Worm (Caenorhabditis elegans) whole organism, mixed stage, embryonic: Measurements from ENCODE around the gene C45B11.9.

Experiments used
- bed-3 ChIP-seq: fragments of 200-800 bp; sonication (Bioruptor generic); optimal IDR thresholded peaks from 3 replicates; lab custom pipeline; 2018; ENCODE audit warnings: mild to moderate bottlenecking, missing genetic modification characterization, moderate library complexity, missing compliant biosample characterization
- blmp-1 ChIP-seq: fragments of 150-350 bp; optimal IDR thresholded peaks from 2 replicates; lab custom pipeline; 2014; ENCODE audit warnings: missing biosample characterization, missing genetic modification characterization
- ceh-39 ChIP-seq: fragments of 150-350 bp; optimal IDR thresholded peaks from 2 replicates; lab custom pipeline; 2014; ENCODE audit warnings: missing biosample characterization, missing genetic modification characterization
- ceh-43 ChIP-seq: fragments of 200-800 bp; sonication (Bioruptor generic); optimal IDR thresholded peaks from 2 replicates; lab custom pipeline; 2018; ENCODE audit warnings: mild to moderate bottlenecking, missing genetic modification characterization, moderate library complexity, missing compliant biosample characterization
- ces-1 ChIP-seq: fragments of 150-350 bp; optimal IDR thresholded peaks from 2 replicates; lab custom pipeline; 2014; ENCODE audit warnings: missing biosample characterization, missing genetic modification reagents, missing genetic modification characterization
- cnd-1 ChIP-seq: fragments of 200-800 bp; sonication (Bioruptor generic); optimal IDR thresholded peaks from 2 replicates; lab custom pipeline; 2018; ENCODE audit warnings: mild to moderate bottlenecking, missing genetic modification characterization, missing compliant biosample characterization
- drap-1 ChIP-seq: fragments of 200-800 bp; sonication (Bioruptor generic); optimal IDR thresholded peaks from 3 replicates; lab custom pipeline; 2018; ENCODE audit warnings: mild to moderate bottlenecking, missing genetic modification characterization, missing compliant biosample characterization
- elt-1 ChIP-seq: sonication (generic microtip); optimal IDR thresholded peaks from 2 replicates; lab custom pipeline; 2017; ENCODE audit warnings: missing genetic modification characterization, mild to moderate bottlenecking, missing compliant biosample characterization, antibody characterized with exemption, moderate library complexity, borderline replicate concordance; ENCODE audit not compliant: insufficient read depth
- elt-3 ChIP-seq: fragments of 150-350 bp; optimal IDR thresholded peaks from 2 replicates; lab custom pipeline; 2014; ENCODE audit warnings: missing biosample characterization, missing genetic modification characterization
- flh-1 ChIP-seq: fragments of 200-800 bp; sonication (Bioruptor generic); optimal IDR thresholded peaks from 2 replicates; lab custom pipeline; 2018; ENCODE audit warnings: mild to moderate bottlenecking, missing genetic modification characterization, moderate library complexity, missing compliant biosample characterization
- ham-2 ChIP-seq: fragments of 200-800 bp; sonication (Bioruptor generic); optimal IDR thresholded peaks from 2 replicates; lab custom pipeline; 2018; ENCODE audit warnings: mild to moderate bottlenecking, missing genetic modification characterization, missing compliant biosample characterization
- hlh-1 ChIP-seq: fragments of 150-350 bp; optimal IDR thresholded peaks from 2 replicates; lab custom pipeline; 2014; ENCODE audit warnings: missing biosample characterization, missing genetic modification reagents, missing genetic modification characterization
- lin-13 ChIP-seq: fragments of 150-350 bp; optimal IDR thresholded peaks from 2 replicates; lab custom pipeline; 2014; ENCODE audit warnings: missing biosample characterization, missing genetic modification characterization
- lsy-2 ChIP-seq: fragments of 150-350 bp; optimal IDR thresholded peaks from 2 replicates; lab custom pipeline; 2014; ENCODE audit warnings: missing biosample characterization, missing genetic modification characterization
- mab-5 ChIP-seq: fragments of 150-350 bp; optimal IDR thresholded peaks from 2 replicates; lab custom pipeline; 2014; ENCODE audit warnings: missing biosample characterization, missing genetic modification characterization
- mep-1 ChIP-seq: fragments of 150-350 bp; optimal IDR thresholded peaks from 2 replicates; lab custom pipeline; 2017; ENCODE audit warnings: missing biosample characterization, missing genetic modification reagents, missing genetic modification characterization, inconsistent platforms
- mls-2 ChIP-seq: sonication (generic microtip); optimal IDR thresholded peaks from 2 replicates; lab custom pipeline; 2016; ENCODE audit warnings: mild to moderate bottlenecking, missing genetic modification characterization, moderate library complexity, missing compliant biosample characterization
- nhr-12 ChIP-seq: fragments of 150-350 bp; optimal IDR thresholded peaks from 2 replicates; lab custom pipeline; 2014; ENCODE audit warnings: missing biosample characterization, missing genetic modification characterization
- nhr-2 ChIP-seq: fragments of 150-350 bp; optimal IDR thresholded peaks from 2 replicates; lab custom pipeline; 2014; ENCODE audit warnings: missing biosample characterization, missing genetic modification characterization
- nhr-28 ChIP-seq: fragments of 150-350 bp; optimal IDR thresholded peaks from 2 replicates; lab custom pipeline; 2014; ENCODE audit warnings: missing biosample characterization, missing genetic modification characterization
- nhr-76 ChIP-seq: sonication (generic microtip); optimal IDR thresholded peaks from 2 replicates; lab custom pipeline; 2017; ENCODE audit warnings: missing biosample characterization, missing genetic modification characterization
- pha-4 ChIP-seq: fragments of 150-350 bp; optimal IDR thresholded peaks from 2 replicates; lab custom pipeline; 2018; ENCODE audit warnings: missing biosample characterization, missing genetic modification reagents, missing genetic modification characterization
- snpc-4 ChIP-seq: fragments of 150-350 bp; optimal IDR thresholded peaks from 2 replicates; lab custom pipeline; 2014; ENCODE audit warnings: missing biosample characterization, missing genetic modification characterization
- sptf-1 ChIP-seq: sonication (generic microtip); optimal IDR thresholded peaks from 2 replicates; lab custom pipeline; 2017; ENCODE audit warnings: mild to moderate bottlenecking, missing genetic modification characterization, moderate library complexity, missing compliant biosample characterization
- tbx-8 ChIP-seq: fragments of 200-800 bp; sonication (Bioruptor generic); optimal IDR thresholded peaks from 2 replicates; lab custom pipeline; 2018; ENCODE audit warnings: mild to moderate bottlenecking, missing genetic modification characterization, moderate library complexity, missing compliant biosample characterization
- unc-120 ChIP-seq: sonication (generic microtip); optimal IDR thresholded peaks from 2 replicates; lab custom pipeline; 2017; ENCODE audit warnings: missing genetic modification characterization, missing compliant biosample characterization; ENCODE audit not compliant: poor library complexity, severe bottlenecking
- unc-62 ChIP-seq: fragments of 150-350 bp; optimal IDR thresholded peaks from 2 replicates; lab custom pipeline; 2014; ENCODE audit warnings: missing biosample characterization, missing genetic modification reagents, missing genetic modification characterization
- zip-8 ChIP-seq: fragments of 150-350 bp; optimal IDR thresholded peaks from 2 replicates; lab custom pipeline; 2014; ENCODE audit warnings: missing biosample characterization, missing genetic modification characterization
- ztf-11 ChIP-seq: fragments of 150-350 bp; optimal IDR thresholded peaks from 2 replicates; lab custom pipeline; 2014; ENCODE audit warnings: missing biosample characterization, missing genetic modification characterization

Gene C45B11.9

DNA sequence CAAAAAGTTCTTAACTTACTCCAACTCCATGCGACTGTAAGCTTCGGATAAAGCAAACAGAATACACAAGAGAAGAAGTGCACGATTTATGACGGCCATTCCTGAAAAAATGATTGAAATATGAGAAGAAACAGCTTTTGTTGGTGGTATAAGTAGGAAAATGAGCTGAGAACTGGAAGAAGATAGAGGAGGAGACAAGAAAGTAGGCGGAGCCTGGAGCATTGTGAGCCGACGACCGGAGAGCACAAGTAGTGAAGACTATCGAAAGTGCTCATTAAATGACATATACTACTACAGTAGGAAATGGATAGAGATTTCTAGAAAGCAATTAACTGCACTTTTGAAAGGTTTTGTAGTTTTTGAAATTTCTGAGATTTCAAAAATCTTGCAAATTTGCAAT is 25.4 kb downstream of the C45B11.9 start, which contains the start of gene nlp-80:
nlp-80 (minus strand) TSS at position 101 of the 400 bp plus-strand sequence.
- TF ChIP-seq ces-1 (GFP tag; lab: Kevin White, UChicago): no peak
- TF ChIP-seq mls-2 (tag; lab: Kevin White, UChicago): no peak
- TF ChIP-seq cnd-1 (tag; lab: Kevin White, UChicago): no peak
- no peak for TF ChIP-seq pha-4 (tag; lab: Kevin White, UChicago)
- no peak for TF ChIP-seq nhr-2 (tag; lab: Kevin White, UChicago)
- TF ChIP-seq mab-5 (tag; lab: Kevin White, UChicago): no peak
- no peak for TF ChIP-seq elt-1 (tag; lab: Kevin White, UChicago)

ce11 chrV:11069277-11069676 is 29.2 kb downstream of the C45B11.9 start, which contains the start of gene T04C12.8:
TSS of gene T04C12.8 (minus strand) at chrV:11069358.
- TF ChIP-seq ztf-11 (no peak), mab-5 (tag; lab: Kevin White, UChicago) (no peak), nhr-12 (no peak), elt-1 (tag; lab: Kevin White, UChicago) (no peak)

ce11 chrV:11070388-11070787 is 30.3 kb downstream of the C45B11.9 start:
- TF ChIP-seq tbx-8 (no peak), nhr-76 (tag; lab: Kevin White, UChicago) (no peak), ces-1 (GFP tag; lab: Kevin White, UChicago) (no peak), mep-1 (tag; lab: Kevin White, UChicago) (no peak), ham-2 (GFP tag; lab: Kevin White, UChicago) (no peak)

DNA sequence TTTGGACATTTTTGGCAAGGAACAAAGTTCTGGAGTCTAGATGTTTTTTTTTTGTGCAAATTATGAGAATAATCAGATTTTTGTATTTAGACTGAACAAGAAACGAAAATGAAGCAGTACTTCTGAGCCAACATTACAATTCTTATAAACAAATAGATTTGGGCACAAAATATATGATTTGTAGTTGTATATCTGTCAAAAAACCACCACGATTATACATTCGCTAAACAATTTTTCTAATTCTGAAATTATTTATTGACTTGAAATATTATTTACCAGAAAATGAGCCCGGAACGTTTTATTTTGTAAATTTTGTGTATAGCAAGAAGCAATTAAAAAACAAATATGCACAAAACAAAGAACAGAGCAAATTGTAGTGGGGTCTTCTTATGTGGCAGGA is 31.3 kb downstream of the C45B11.9 start:
- TF ChIP-seq nhr-28 (no peak), unc-62 (no peak), bed-3 (GFP tag; lab: Kevin White, UChicago) (no peak), lin-13 (tag; lab: Kevin White, UChicago) (no peak), hlh-1 (tag; lab: Kevin White, UChicago) (no peak), drap-1 (no peak), nhr-76 (tag; lab: Kevin White, UChicago) (no peak), blmp-1 (tag; lab: Kevin White, UChicago) (no peak), mab-5 (tag; lab: Kevin White, UChicago) (no peak), snpc-4 (tag; lab: Kevin White, UChicago) (no peak), nhr-2 (tag; lab: Kevin White, UChicago) (no peak), zip-8 (tag; lab: Kevin White, UChicago) (no peak), ceh-43 (GFP tag; lab: Kevin White, UChicago) (no peak), unc-120 (tag; lab: Kevin White, UChicago) (no peak), sptf-1 (tag; lab: Kevin White, UChicago) (no peak), ham-2 (GFP tag; lab: Kevin White, UChicago) (no peak), pha-4 (tag; lab: Kevin White, UChicago) (no peak)
- TF ChIP-seq, all 35 proteins: peak for 0

DNA sequence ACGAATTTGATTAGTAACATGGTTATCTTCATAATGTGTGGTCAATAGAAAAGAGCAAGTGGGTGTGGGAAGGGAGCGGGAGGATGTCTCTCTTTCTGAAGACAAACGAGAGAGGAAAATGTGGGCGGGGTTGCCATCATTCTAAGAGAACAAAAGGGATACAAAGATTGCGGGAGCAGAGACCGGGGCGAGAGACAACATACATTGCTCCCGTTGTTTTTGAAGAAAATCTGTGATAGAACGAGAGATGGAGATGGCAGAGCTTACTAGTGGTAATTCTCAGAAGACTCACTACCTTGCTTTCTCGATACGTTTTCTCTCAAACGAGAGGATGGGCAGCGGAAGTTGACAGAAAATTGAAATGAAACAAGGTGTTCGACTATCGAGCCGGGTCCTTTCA is 33.2 kb downstream of the C45B11.9 start:
- TF ChIP-seq lsy-2 (tag; lab: Kevin White, UChicago): no peak
- no peak for TF ChIP-seq snpc-4 (tag; lab: Kevin White, UChicago)
- TF ChIP-seq hlh-1 (tag; lab: Kevin White, UChicago): no peak
- TF ChIP-seq elt-3: no peak
- TF ChIP-seq unc-120 (tag; lab: Kevin White, UChicago): peak; percentile 36

DNA sequence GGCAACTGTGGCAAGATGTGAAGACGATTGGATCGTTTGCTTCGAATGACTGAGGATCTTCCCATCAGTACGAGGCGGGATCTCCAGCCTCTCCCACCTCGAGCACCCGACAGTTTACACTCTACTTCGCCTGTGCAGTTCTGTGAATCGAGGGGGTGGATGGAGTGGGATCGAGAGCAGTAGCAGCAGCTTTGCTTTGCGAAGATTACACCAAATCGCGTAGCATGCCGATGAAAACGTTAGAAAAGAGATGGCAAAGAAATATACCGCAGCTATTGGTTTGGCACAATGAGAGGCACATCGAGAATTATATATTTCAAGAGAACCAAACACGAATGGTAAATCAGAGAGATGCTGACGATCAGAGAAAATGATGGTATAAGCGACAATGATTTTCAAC is 34.3 kb downstream of the C45B11.9 start, which contains the start of gene act-3:
act-3 (minus strand) TSS at position 51 of the 400 bp plus-strand sequence.
- TF ChIP-seq cnd-1 (tag; lab: Kevin White, UChicago) (no peak), flh-1 (no peak), ceh-39 (tag; lab: Kevin White, UChicago) (no peak), pha-4 (tag; lab: Kevin White, UChicago) (peak; percentile 3), unc-62 (peak; percentile 6), nhr-12 (no peak), nhr-28 (no peak), ceh-43 (GFP tag; lab: Kevin White, UChicago) (no peak), elt-1 (tag; lab: Kevin White, UChicago) (no peak), unc-120 (tag; lab: Kevin White, UChicago) (peak; percentile 93), ztf-11 (no peak), hlh-1 (tag; lab: Kevin White, UChicago) (peak; percentile 84), lsy-2 (tag; lab: Kevin White, UChicago) (no peak), nhr-76 (tag; lab: Kevin White, UChicago) (no peak)
- TF ChIP-seq, all 35 proteins: peak for 4
